Worm (Caenorhabditis elegans) whole organism, late embryonic: Measurements from ENCODE around the gene Y39B6A.33.

Experiments
- ama-1 ChIP-seq: fragments of 150-350 bp; optimal IDR thresholded peaks from 2 replicates; lab custom pipeline; 2014
- elt-2 ChIP-seq: sonication (generic microtip); optimal IDR thresholded peaks from 2 replicates; lab custom pipeline; 2016; ENCODE audit warnings: missing genetic modification reagents, missing genetic modification characterization, missing compliant biosample characterization
- ets-4 ChIP-seq: sonication (generic microtip); optimal IDR thresholded peaks from 2 replicates; lab custom pipeline; 2016; ENCODE audit warnings: missing genetic modification characterization, missing compliant biosample characterization
- fkh-10 ChIP-seq: fragments of 150-350 bp; optimal IDR thresholded peaks from 2 replicates; lab custom pipeline; 2014; ENCODE audit warnings: missing biosample characterization, missing genetic modification reagents, missing genetic modification characterization
- mec-3 ChIP-seq: sonication (generic microtip); optimal IDR thresholded peaks from 2 replicates; lab custom pipeline; 2016; ENCODE audit warnings: borderline replicate concordance, missing genetic modification characterization, missing compliant biosample characterization
- pag-3 ChIP-seq: sonication (generic microtip); optimal IDR thresholded peaks from 2 replicates; lab custom pipeline; 2016; ENCODE audit warnings: missing compliant biosample characterization, missing genetic modification characterization, borderline replicate concordance
- pha-4 ChIP-seq: fragments of 150-350 bp; optimal IDR thresholded peaks from 2 replicates; lab custom pipeline; 2018; ENCODE audit warnings: missing biosample characterization, missing genetic modification reagents, missing genetic modification characterization
- pqm-1 ChIP-seq: sonication (generic microtip); optimal IDR thresholded peaks from 2 replicates; lab custom pipeline; 2016; ENCODE audit warnings: missing genetic modification characterization, missing compliant biosample characterization
- unc-42 ChIP-seq: sonication (generic microtip); optimal IDR thresholded peaks from 2 replicates; lab custom pipeline; 2016; ENCODE audit warnings: missing genotype, missing genetic modification characterization, missing compliant biosample characterization
- unc-86 ChIP-seq: sonication (generic microtip); optimal IDR thresholded peaks from 2 replicates; lab custom pipeline; 2016; ENCODE audit warnings: missing genetic modification characterization, missing compliant biosample characterization

ce11 chrV:18978301-18978700 lies 23.5 kb upstream of the Y39B6A.33 start:
- no peak for TF ChIP-seq unc-86
- no peak for TF ChIP-seq ama-1
- no peak for TF ChIP-seq pha-4 (tag; lab: Kevin White, UChicago)
- no peak for TF ChIP-seq pag-3 (tag; lab: Kevin White, UChicago)
- no peak for TF ChIP-seq ets-4 (tag; lab: Kevin White, UChicago)
- TF ChIP-seq elt-2 (tag; lab: Kevin White, UChicago), result no peak
- TF ChIP-seq pqm-1 (tag; lab: Kevin White, UChicago), result no peak
- no peak for TF ChIP-seq fkh-10 (GFP tag; lab: Kevin White, UChicago)
- TF ChIP-seq mec-3, result no peak
- TF ChIP-seq unc-42 (tag; lab: Kevin White, UChicago), result no peak
